Worm (Caenorhabditis elegans): ENCODE measurements around the gene srh-192.

DNA sequence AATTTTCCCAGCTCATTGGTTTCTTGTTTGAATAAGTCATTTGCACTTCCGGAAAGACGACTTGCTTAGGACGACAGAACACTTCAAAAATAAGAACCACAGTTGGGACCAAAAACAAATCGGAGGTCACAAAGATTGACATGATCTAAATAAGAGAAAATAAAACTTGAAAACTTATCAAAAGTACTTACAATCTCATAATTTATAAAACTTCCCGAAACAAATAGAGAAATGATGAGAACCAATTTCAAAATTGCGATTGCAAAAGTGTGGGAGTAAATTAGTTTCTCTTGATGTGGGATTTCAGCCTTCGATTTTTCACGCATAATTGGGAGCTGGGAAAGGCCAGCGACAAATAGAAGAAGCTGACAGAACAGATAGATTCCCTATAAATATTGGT is 16.4 kb downstream of the srh-192 start, which contains the start of gene ZC132.11:
- TF ChIP-seq skn-1 (tag; optimal IDR thresholded peaks at IDR 0.05) (no peak), ama-1 (optimal IDR thresholded peaks at IDR 0.05) (no peak), elt-1 (tag; optimal IDR thresholded peaks at IDR 0.05) (no peak), nhr-77 (tag; optimal IDR thresholded peaks at IDR 0.05) (no peak), ZK546.5 (tag; optimal IDR thresholded peaks at IDR 0.05) (no peak), snpc-4 (tag; optimal IDR thresholded peaks at IDR 0.05) (no peak), sea-2 (GFP tag; optimal IDR thresholded peaks at IDR 0.05) (no peak), fos-1 (tag; optimal IDR thresholded peaks at IDR 0.05) (no peak), unc-62 (GFP tag; optimal IDR thresholded peaks at IDR 0.05) (no peak), nfya-1 (tag; optimal IDR thresholded peaks at IDR 0.05; ENCODE audit: insufficient read depth) (no peak), nhr-11 (tag; optimal IDR thresholded peaks at IDR 0.05) (no peak), nhr-12 (tag; optimal IDR thresholded peaks at IDR 0.05) (no peak)

All from whole organism, L3 larva.